Fruit fly (Drosophila melanogaster) whole organism, embryonic: Measurements from ENCODE around the gene dind.

Experiments
- Asciz ChIP-seq: fragments of 200-800 bp; sonication (Bioruptor generic); optimal IDR thresholded peaks from 2 replicates; lab custom pipeline; 2017; ENCODE audit warnings: missing biosample characterization, mild to moderate bottlenecking, missing genetic modification characterization, missing genetic modification reagents
- CG10959 ChIP-seq: fragments of 200-800 bp; sonication (Bioruptor generic); IDR thresholded peaks from 2 replicates; pipeline ENCODE4 v1.3.6; 2022; ENCODE audit warnings: missing biosample characterization, missing genetic modification characterization
- CG11398 ChIP-seq: fragments of 200-800 bp; sonication (Bioruptor generic); optimal IDR thresholded peaks from 2 replicates; lab custom pipeline; 2016; ENCODE audit warnings: missing biosample characterization, missing genetic modification characterization
- CG12769 ChIP-seq: fragments of 200-800 bp; sonication (Bioruptor generic); optimal IDR thresholded peaks from 2 replicates; lab custom pipeline; 2019; ENCODE audit warnings: missing biosample characterization, mild to moderate bottlenecking, missing genetic modification characterization, moderate library complexity
- CG13424 ChIP-seq: fragments of 200-800 bp; sonication (Bioruptor generic); optimal IDR thresholded peaks from 2 replicates; lab custom pipeline; 2019; ENCODE audit warnings: missing biosample characterization, mild to moderate bottlenecking, missing genetic modification characterization, moderate library complexity
- CG1602 ChIP-seq: fragments of 200-800 bp; sonication (Bioruptor generic); optimal IDR thresholded peaks from 3 replicates; lab custom pipeline; 2016; ENCODE audit warnings: missing biosample characterization, missing genetic modification characterization
- CG17385 ChIP-seq: fragments of 200-800 bp; sonication (Bioruptor generic); optimal IDR thresholded peaks from 3 replicates; lab custom pipeline; 2018; ENCODE audit warnings: missing biosample characterization, mild to moderate bottlenecking, missing genetic modification characterization
- CG17912 ChIP-seq: fragments of 200-800 bp; sonication (Bioruptor generic); optimal IDR thresholded peaks from 2 replicates; lab custom pipeline; 2018; ENCODE audit warnings: missing biosample characterization, mild to moderate bottlenecking, missing genetic modification characterization
- CG18599 ChIP-seq: fragments of 200-800 bp; sonication (Bioruptor generic); optimal IDR thresholded peaks from 3 replicates; lab custom pipeline; 2017; ENCODE audit warnings: missing biosample characterization, missing genetic modification characterization, mild to moderate bottlenecking, moderate library complexity, missing genetic modification reagents
- CG30020 ChIP-seq: fragments of 200-800 bp; optimal IDR thresholded peaks from 2 replicates; lab custom pipeline; 2019; ENCODE audit warnings: missing biosample characterization, mild to moderate bottlenecking, missing genetic modification characterization, moderate library complexity
- CG31441 ChIP-seq: fragments of 200-800 bp; sonication (Bioruptor generic); IDR thresholded peaks from 2 replicates; pipeline ENCODE4 v1.3.6; 2022; ENCODE audit warnings: missing biosample characterization, missing genetic modification characterization
- CG3163 ChIP-seq: fragments of 200-800 bp; sonication (Bioruptor generic); optimal IDR thresholded peaks from 3 replicates; lab custom pipeline; 2016; ENCODE audit warnings: missing biosample characterization, missing genetic modification characterization
- CG33557 ChIP-seq: fragments of 200-800 bp; sonication (Bioruptor generic); optimal IDR thresholded peaks from 2 replicates; lab custom pipeline; 2019; ENCODE audit warnings: missing biosample characterization, mild to moderate bottlenecking, missing genetic modification characterization, moderate library complexity
- CG34376 ChIP-seq: fragments of 200-800 bp; sonication (Bioruptor generic); optimal IDR thresholded peaks from 2 replicates; lab custom pipeline; 2018; ENCODE audit warnings: missing biosample characterization, mild to moderate bottlenecking, missing genetic modification characterization
- CG43689 ChIP-seq: fragments of 200-800 bp; sonication (Bioruptor generic); IDR thresholded peaks from 2 replicates; pipeline ENCODE4 v1.3.6; 2022; ENCODE audit warnings: missing biosample characterization, missing genetic modification characterization
- CG5953 ChIP-seq: fragments of 200-800 bp; sonication (Bioruptor generic); IDR thresholded peaks from 2 replicates; pipeline ENCODE4 v1.3.6; 2022; ENCODE audit warnings: missing biosample characterization, missing genetic modification characterization
- CG6175 ChIP-seq: fragments of 200-800 bp; sonication (Bioruptor generic); IDR thresholded peaks from 3 replicates; pipeline ENCODE4 v1.3.6; 2022; ENCODE audit warnings: missing biosample characterization, missing genetic modification characterization
- CG7357 ChIP-seq: fragments of 200-800 bp; sonication (Bioruptor generic); IDR thresholded peaks from 3 replicates; pipeline ENCODE4 v1.3.6; 2022; ENCODE audit warnings: missing biosample characterization, missing genetic modification characterization
- CG7963 ChIP-seq: fragments of 200-800 bp; sonication (Bioruptor generic); IDR thresholded peaks from 3 replicates; pipeline ENCODE4 v1.3.6; 2022; ENCODE audit warnings: missing biosample characterization, missing genetic modification characterization; ENCODE audit not compliant: partially characterized antibody
- Dip2 ChIP-seq: fragments of 200-800 bp; sonication (Bioruptor generic); IDR thresholded peaks from 2 replicates; pipeline ENCODE4 v1.3.6; 2022; ENCODE audit warnings: missing biosample characterization, missing genetic modification characterization
- ERR ChIP-seq: fragments of 200-800 bp; sonication (Bioruptor generic); optimal IDR thresholded peaks from 2 replicates; lab custom pipeline; 2016; ENCODE audit warnings: missing biosample characterization, missing genetic modification characterization
- Elba2 ChIP-seq: fragments of 200-800 bp; sonication (Bioruptor generic); optimal IDR thresholded peaks from 3 replicates; lab custom pipeline; 2016; ENCODE audit warnings: missing biosample characterization, missing genetic modification characterization
- Fer2 ChIP-seq: fragments of 200-800 bp; sonication (Bioruptor generic); optimal IDR thresholded peaks from 2 replicates; lab custom pipeline; 2018; ENCODE audit warnings: missing biosample characterization, mild to moderate bottlenecking, missing genetic modification characterization, moderate library complexity
- HLHmδ ChIP-seq: fragments of 200-800 bp; sonication (Bioruptor generic); optimal IDR thresholded peaks from 2 replicates; lab custom pipeline; 2018; ENCODE audit warnings: missing biosample characterization, mild to moderate bottlenecking, missing genetic modification characterization, moderate library complexity
- Hand ChIP-seq: fragments of 200-800 bp; sonication (Bioruptor generic); optimal IDR thresholded peaks from 2 replicates; lab custom pipeline; 2017; ENCODE audit warnings: mild to moderate bottlenecking, missing biosample characterization, missing genetic modification reagents, missing genetic modification characterization
- Hey ChIP-seq: fragments of 200-800 bp; sonication (Bioruptor generic); optimal IDR thresholded peaks from 3 replicates; lab custom pipeline; 2018; ENCODE audit warnings: missing biosample characterization, mild to moderate bottlenecking, missing genetic modification characterization
- Kr ChIP-seq: fragments of 200-800 bp; sonication (Bioruptor generic); optimal IDR thresholded peaks from 2 replicates; lab custom pipeline; 2017; ENCODE audit warnings: missing biosample characterization, mild to moderate bottlenecking, missing genetic modification characterization
- Lim3 ChIP-seq: fragments of 200-800 bp; sonication (Bioruptor generic); IDR thresholded peaks from 2 replicates; pipeline ENCODE4 v1.3.6; 2022; ENCODE audit warnings: missing biosample characterization, missing genetic modification characterization
- MBD-R2 ChIP-seq: fragments of 200-800 bp; sonication (Bioruptor generic); IDR thresholded peaks from 2 replicates; pipeline ENCODE4 v1.3.6; 2022; ENCODE audit warnings: missing biosample characterization, missing genetic modification characterization
- Mad ChIP-seq: fragments of 200-800 bp; sonication (Bioruptor generic); optimal IDR thresholded peaks from 2 replicates; lab custom pipeline; 2016; ENCODE audit warnings: missing biosample characterization, missing genetic modification characterization
- Max ChIP-seq: fragments of 200-800 bp; sonication (Bioruptor generic); optimal IDR thresholded peaks from 2 replicates; lab custom pipeline; 2016; ENCODE audit warnings: missing biosample characterization, mild to moderate bottlenecking, missing genetic modification characterization
- Oli ChIP-seq: fragments of 200-800 bp; sonication (Bioruptor generic); optimal IDR thresholded peaks from 2 replicates; lab custom pipeline; 2018; ENCODE audit warnings: missing biosample characterization, mild to moderate bottlenecking, missing genetic modification characterization, moderate library complexity
- Optix ChIP-seq: fragments of 200-800 bp; sonication (Bioruptor generic); IDR thresholded peaks from 3 replicates; pipeline ENCODE4 v1.3.6; 2022; ENCODE audit warnings: missing biosample characterization, missing genetic modification characterization
- Rx ChIP-seq: fragments of 200-800 bp; sonication (Bioruptor generic); IDR thresholded peaks from 2 replicates; pipeline ENCODE4 v1.3.6; 2022; ENCODE audit warnings: missing biosample characterization, missing genetic modification characterization
- Usf ChIP-seq: fragments of 200-800 bp; sonication (Bioruptor generic); optimal IDR thresholded peaks from 2 replicates; lab custom pipeline; 2017; ENCODE audit warnings: missing genotype, missing biosample characterization, missing genetic modification characterization
- Vsx1 ChIP-seq: fragments of 200-800 bp; sonication (Bioruptor generic); optimal IDR thresholded peaks from 2 replicates; lab custom pipeline; 2017; ENCODE audit warnings: missing biosample characterization, mild to moderate bottlenecking, missing genetic modification characterization, missing genetic modification reagents
- ab ChIP-seq: fragments of 200-800 bp; sonication (Bioruptor generic); optimal IDR thresholded peaks from 2 replicates; lab custom pipeline; 2016; ENCODE audit warnings: missing biosample characterization, missing genetic modification characterization
- amos ChIP-seq: fragments of 200-800 bp; sonication (Bioruptor generic); IDR thresholded peaks from 2 replicates; pipeline ENCODE4 v1.3.6; 2022; ENCODE audit warnings: missing biosample characterization, missing genetic modification characterization; ENCODE audit not compliant: partially characterized antibody
- bcd ChIP-seq: fragments of 200-800 bp; sonication (Bioruptor generic); optimal IDR thresholded peaks from 2 replicates; lab custom pipeline; 2017; ENCODE audit warnings: missing biosample characterization, mild to moderate bottlenecking, missing genetic modification characterization
- fd64A ChIP-seq: fragments of 200-800 bp; sonication (Bioruptor generic); optimal IDR thresholded peaks from 3 replicates; lab custom pipeline; 2018; ENCODE audit warnings: missing biosample characterization, mild to moderate bottlenecking, missing genetic modification characterization
- kah ChIP-seq: fragments of 200-800 bp; sonication (Bioruptor generic); optimal IDR thresholded peaks from 2 replicates; lab custom pipeline; 2018; ENCODE audit warnings: missing biosample characterization, mild to moderate bottlenecking, missing genetic modification characterization
- klu ChIP-seq: fragments of 200-800 bp; sonication (Bioruptor generic); IDR thresholded peaks from 2 replicates; pipeline ENCODE4 v1.3.6; 2022; ENCODE audit warnings: missing biosample characterization, missing genetic modification characterization
- lmd ChIP-seq: fragments of 200-800 bp; sonication (Bioruptor generic); IDR thresholded peaks from 2 replicates; pipeline ENCODE4 v1.3.6; 2022; ENCODE audit warnings: missing biosample characterization, missing genetic modification characterization
- luna ChIP-seq: fragments of 200-800 bp; sonication (Bioruptor generic); optimal IDR thresholded peaks from 2 replicates; lab custom pipeline; 2016; ENCODE audit warnings: missing biosample characterization, missing genetic modification characterization
- mirr ChIP-seq: fragments of 200-800 bp; sonication (Bioruptor generic); optimal IDR thresholded peaks from 3 replicates; lab custom pipeline; 2018; ENCODE audit warnings: missing biosample characterization, mild to moderate bottlenecking, missing genetic modification characterization
- pho ChIP-seq: fragments of 200-800 bp; sonication (Bioruptor generic); optimal IDR thresholded peaks from 2 replicates; lab custom pipeline; 2016; ENCODE audit warnings: missing biosample characterization, missing genetic modification characterization
- psq ChIP-seq: fragments of 200-800 bp; sonication (Bioruptor generic); optimal IDR thresholded peaks from 2 replicates; lab custom pipeline; 2017; ENCODE audit warnings: missing biosample characterization, missing genetic modification characterization
- sqz ChIP-seq: fragments of 200-800 bp; sonication (Bioruptor generic); optimal IDR thresholded peaks from 3 replicates; lab custom pipeline; 2018; ENCODE audit warnings: missing biosample characterization, mild to moderate bottlenecking, missing genetic modification characterization
- sr ChIP-seq: fragments of 200-800 bp; sonication (Bioruptor generic); IDR thresholded peaks from 3 replicates; pipeline ENCODE4 v1.3.6; 2022; ENCODE audit warnings: missing biosample characterization, missing genetic modification characterization
- vfl ChIP-seq: fragments of 200-800 bp; sonication (Bioruptor generic); optimal IDR thresholded peaks from 2 replicates; lab custom pipeline; 2016; ENCODE audit warnings: missing biosample characterization, missing genetic modification characterization

dind gene

dm6 chr3R:18658945-18659642 lies 18.2 kb downstream of the dind start, which contains the start of the genes CG31224 and CstF64 (continued):
- TF ChIP-seq CG13424 (tag; lab: Kevin White, UChicago) (peak; percentile 83), CG33557 (GFP tag; lab: Kevin White, UChicago) (peak; percentile 68), pho (GFP tag; lab: Kevin White, UChicago) (peak; percentile 90), Hey (no peak), CG11398 (GFP tag; lab: Kevin White, UChicago) (peak; percentile 57), CG43689 (peak; percentile 58), Hand (GFP tag; lab: Kevin White, UChicago) (no peak), Mad (GFP tag; lab: Kevin White, UChicago) (peak; percentile 93), Asciz (GFP tag; lab: Kevin White, UChicago) (peak; percentile 37), kah (GFP tag; lab: Kevin White, UChicago) (peak; percentile 8), CG1602 (GFP tag; lab: Kevin White, UChicago) (peak; percentile 89), CG12769 (no peak), bcd (GFP tag; lab: Kevin White, UChicago) (peak; percentile 79), Kr (no peak), Optix (GFP tag; lab: Robert Waterston, UW) (peak; percentile 56; the same call in 1 of the 3 replicates), HLHmδ (GFP tag; lab: Kevin White, UChicago) (no peak), Fer2 (tag; lab: Kevin White, UChicago) (peak; percentile 74), CG5953 (GFP tag; lab: Robert Waterston, UW) (peak; percentile 55; the same call in 1 of the 2 replicates), Rx (peak; percentile 74), Oli (tag; lab: Kevin White, UChicago) (peak; percentile 64), CG7963 (GFP tag; lab: Robert Waterston, UW) (no peak), Max (GFP tag; lab: Kevin White, UChicago) (peak; percentile 80), Lim3 (no peak), ERR (peak; percentile 85), CG31441 (no peak; the same call in 1 of the 2 replicates), CG10959 (no peak), CG6175 (peak; percentile 63; the same call in 1 of the 3 replicates), CG17912 (GFP tag; lab: Kevin White, UChicago) (no peak), ab (GFP tag; lab: Kevin White, UChicago) (peak; percentile 1), lmd (GFP tag; lab: Robert Waterston, UW) (peak; percentile 80), vfl (peak; percentile 77), sqz (GFP tag; lab: Kevin White, UChicago) (no peak), CG30020 (tag; lab: Kevin White, UChicago) (peak; percentile 76), luna (GFP tag; lab: Kevin White, UChicago) (peak; percentile 88), mirr (GFP tag; lab: Kevin White, UChicago) (no peak), sr (GFP tag; lab: Robert Waterston, UW) (0 out of 3 replicates have a peak, but pooled peaks have one; percentile 4), MBD-R2 (GFP tag; lab: Robert Waterston, UW) (peak; percentile 77), CG7357 (GFP tag; lab: Robert Waterston, UW) (peak; percentile 47; the same call in 2 of the 3 replicates), Usf (GFP tag; lab: Kevin White, UChicago) (peak; percentile 59), CG18599 (no peak), CG17385 (GFP tag; lab: Kevin White, UChicago) (peak; percentile 98), CG34376 (GFP tag; lab: Kevin White, UChicago) (peak; percentile 76), Vsx1 (GFP tag; lab: Kevin White, UChicago) (peak; percentile 22), klu (GFP tag; lab: Robert Waterston, UW) (peak; percentile 72), amos (peak; percentile 35; the same call in 1 of the 2 replicates), Elba2 (GFP tag; lab: Kevin White, UChicago) (peak; percentile 67), Dip2 (GFP tag; lab: Robert Waterston, UW) (no peak), psq (GFP tag; lab: Kevin White, UChicago) (peak; percentile 40), fd64A (GFP tag; lab: Kevin White, UChicago) (peak; percentile 60), CG3163 (GFP tag; lab: Kevin White, UChicago) (peak; percentile 69)
